Worm (Caenorhabditis elegans): ENCODE measurements around the gene nhr-86.

The nhr-86 gene

DNA sequence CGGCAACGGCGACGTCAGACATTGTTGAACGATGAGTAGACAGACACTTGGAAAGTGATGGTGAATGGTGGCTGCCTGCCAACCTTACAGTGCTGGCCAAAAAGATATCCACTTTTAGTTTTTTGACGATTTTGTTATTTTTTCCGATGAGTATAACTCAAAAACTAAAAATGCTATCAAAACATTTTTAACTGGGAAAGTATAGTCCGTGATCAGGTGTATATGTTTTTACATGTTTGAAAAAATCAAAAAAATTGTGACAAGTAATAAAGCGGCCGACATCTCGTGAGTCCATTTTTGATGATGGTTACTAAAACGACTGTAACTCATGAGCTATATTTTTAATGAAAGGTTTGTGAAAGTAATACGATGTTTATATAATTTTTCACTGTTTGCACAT, 35.2 kb downstream of the nhr-86 start, which contains the start of gene hil-6:
Gene hil-6, minus strand, starts transcription at position 101 of the 400 bp plus-strand sequence.
- TF ChIP-seq ceh-6 (GFP tag; optimal IDR thresholded peaks at IDR 0.05), result no peak
- TF ChIP-seq ceh-19 (GFP tag; optimal IDR thresholded peaks at IDR 0.05), result no peak
- no peak for TF ChIP-seq elt-2 (tag; optimal IDR thresholded peaks at IDR 0.05)
- no peak for TF ChIP-seq lim-6 (tag; optimal IDR thresholded peaks at IDR 0.05)
- no peak for TF ChIP-seq syd-9 (tag; optimal IDR thresholded peaks at IDR 0.05)
- no peak for TF ChIP-seq hlh-30 (tag; optimal IDR thresholded peaks at IDR 0.05; ENCODE audit: insufficient read depth)
- no peak for TF ChIP-seq hlh-8 (tag; optimal IDR thresholded peaks at IDR 0.05)
- no peak for TF ChIP-seq ahr-1 (tag; optimal IDR thresholded peaks at IDR 0.05)

DNA sequence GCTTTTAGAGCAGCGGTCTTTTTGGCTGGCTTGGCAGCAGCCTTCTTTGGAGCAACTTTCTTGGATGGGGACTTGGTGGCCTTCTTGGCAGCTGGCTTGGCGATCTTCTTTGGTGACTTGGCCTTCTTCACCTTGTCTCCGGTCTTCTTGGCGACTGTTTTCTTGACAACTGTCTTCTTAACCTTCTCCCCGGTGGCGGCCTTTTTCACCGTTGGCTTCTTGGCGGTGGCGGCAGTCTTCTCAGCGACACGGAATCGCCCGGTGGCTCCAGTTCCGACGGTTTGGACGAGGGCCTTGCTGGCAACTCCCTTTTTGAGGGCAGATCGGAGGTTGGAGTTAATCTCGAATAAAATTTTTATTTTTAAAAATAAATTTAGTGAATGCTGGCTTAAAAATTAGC, 36.0 kb downstream of the nhr-86 start:
- TF ChIP-seq pros-1 (tag; optimal IDR thresholded peaks at IDR 0.05), result no peak
- TF ChIP-seq ceh-31 (tag; optimal IDR thresholded peaks at IDR 0.05), result no peak
- no peak for TF ChIP-seq mec-3 (tag; optimal IDR thresholded peaks at IDR 0.05; ENCODE audit: borderline replicate concordance)
- TF ChIP-seq unc-3 (GFP tag; conservative IDR thresholded peaks at IDR 0.05), result no peak
- no peak for TF ChIP-seq unc-3 (tag; optimal IDR thresholded peaks at IDR 0.05)
- TF ChIP-seq C38D4.7 (GFP tag; optimal IDR thresholded peaks at IDR 0.05), result no peak
- TF ChIP-seq hlh-13 (GFP tag; optimal IDR thresholded peaks at IDR 0.05), result no peak
- TF ChIP-seq K09A11.1 (tag; optimal IDR thresholded peaks at IDR 0.05; ENCODE audit: insufficient read depth), result no peak
- no peak for TF ChIP-seq ref-2 (tag; optimal IDR thresholded peaks at IDR 0.05)
- TF ChIP-seq lim-6 (tag; optimal IDR thresholded peaks at IDR 0.05), result no peak

- TF ChIP-seq lin-11 (tag; optimal IDR thresholded peaks at IDR 0.05) (no peak), ttx-3 (tag; optimal IDR thresholded peaks at IDR 0.05) (no peak), lim-6 (tag; optimal IDR thresholded peaks at IDR 0.05) (no peak), unc-55 (GFP tag; optimal IDR thresholded peaks at IDR 0.05) (no peak), ama-1 (optimal IDR thresholded peaks at IDR 0.05) (no peak), elt-2 (tag; optimal IDR thresholded peaks at IDR 0.05) (no peak), sdc-2 (tag; optimal IDR thresholded peaks at IDR 0.05) (no peak), ceh-9 (tag; optimal IDR thresholded peaks at IDR 0.05) (no peak), ztf-16 (tag; optimal IDR thresholded peaks at IDR 0.05) (no peak), ceh-22 (tag; optimal IDR thresholded peaks at IDR 0.05) (no peak), ceh-6 (GFP tag; optimal IDR thresholded peaks at IDR 0.05) (no peak), pat-9 (tag; optimal IDR thresholded peaks at IDR 0.05) (no peak), hlh-6 (tag; optimal IDR thresholded peaks at IDR 0.05) (no peak)
Measured at ce11 chrV:2029877-2030276, 36.8 kb downstream of the nhr-86 start, which contains the start of gene F59A7.12. TSS of gene F59A7.12 (plus strand) at chrV:2030177.

DNA sequence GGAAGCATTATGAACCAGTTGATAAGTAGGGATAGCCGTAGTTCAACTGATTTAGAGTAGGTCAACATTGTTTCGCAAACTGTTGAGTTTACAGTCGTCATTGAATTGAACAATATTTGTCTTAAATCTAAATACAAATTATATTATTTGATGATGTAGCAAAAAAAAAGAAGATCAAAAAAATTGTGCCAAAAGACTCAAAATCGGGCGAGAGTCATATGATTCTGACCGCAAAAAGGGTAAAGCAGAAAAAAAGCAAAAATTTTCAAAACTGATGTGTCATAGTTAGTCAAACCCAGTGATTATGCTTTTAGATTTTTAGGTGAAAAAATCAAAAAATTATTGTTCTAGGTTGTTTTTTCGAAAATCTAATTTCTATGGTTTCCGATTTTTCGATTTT, 38.9 kb downstream of the nhr-86 start, which contains the start of gene srab-13:
Gene srab-13, minus strand, starts transcription at position 101 of the 400 bp plus-strand sequence.
- TF ChIP-seq hlh-6 (tag; optimal IDR thresholded peaks at IDR 0.05), result no peak
- no peak for TF ChIP-seq rnt-1 (tag; optimal IDR thresholded peaks at IDR 0.05)
- TF ChIP-seq madf-2 (tag; optimal IDR thresholded peaks at IDR 0.05), result no peak
- TF ChIP-seq tbx-7 (tag; optimal IDR thresholded peaks at IDR 0.05), result no peak
- TF ChIP-seq ceh-2 (tag; optimal IDR thresholded peaks at IDR 0.05), result no peak
- TF ChIP-seq npax-4 (tag; optimal IDR thresholded peaks at IDR 0.05), result no peak
- TF ChIP-seq T23F11.4 (GFP tag; optimal IDR thresholded peaks at IDR 0.05), result no peak
- no peak for TF ChIP-seq sdc-2 (tag; optimal IDR thresholded peaks at IDR 0.05)
- no peak for TF ChIP-seq fax-1 (tag; optimal IDR thresholded peaks at IDR 0.05)
- no peak for TF ChIP-seq syd-9 (tag; optimal IDR thresholded peaks at IDR 0.05)
- TF ChIP-seq hlh-30 (tag; optimal IDR thresholded peaks at IDR 0.05; ENCODE audit: insufficient read depth), result no peak
- no peak for TF ChIP-seq pros-1 (tag; optimal IDR thresholded peaks at IDR 0.05)
- no peak for TF ChIP-seq tbx-2 (tag; optimal IDR thresholded peaks at IDR 0.05)

- TF ChIP-seq hlh-13 (GFP tag; optimal IDR thresholded peaks at IDR 0.05) (no peak), ceh-19 (GFP tag; optimal IDR thresholded peaks at IDR 0.05) (no peak), F13H6.1 (tag; optimal IDR thresholded peaks at IDR 0.05) (no peak), ceh-6 (GFP tag; optimal IDR thresholded peaks at IDR 0.05) (no peak), unc-55 (GFP tag; optimal IDR thresholded peaks at IDR 0.05) (no peak), syd-9 (tag; optimal IDR thresholded peaks at IDR 0.05) (no peak), unc-3 (GFP tag; conservative IDR thresholded peaks at IDR 0.05) (no peak), unc-3 (tag; optimal IDR thresholded peaks at IDR 0.05) (no peak), ceh-48 (tag; optimal IDR thresholded peaks at IDR 0.05) (no peak), zip-5 (tag; optimal IDR thresholded peaks at IDR 0.05) (no peak), pag-3 (tag; optimal IDR thresholded peaks at IDR 0.05; ENCODE audit: borderline replicate concordance) (no peak), rnt-1 (tag; optimal IDR thresholded peaks at IDR 0.05) (no peak), K09A11.1 (tag; optimal IDR thresholded peaks at IDR 0.05; ENCODE audit: insufficient read depth) (no peak), ref-2 (tag; optimal IDR thresholded peaks at IDR 0.05) (no peak), C38D4.7 (GFP tag; optimal IDR thresholded peaks at IDR 0.05) (no peak), dmd-4 (tag; optimal IDR thresholded peaks at IDR 0.05; ENCODE audit: borderline replicate concordance) (no peak)
Measured at ce11 chrV:2022374-2022773, 44.3 kb downstream of the nhr-86 start, which contains the start of gene F59A7.5. TSS of gene F59A7.5 (plus strand) at chrV:2022674.

Data from whole organism, late embryonic.